Worm (Caenorhabditis elegans) whole organism, L2 larva: ENCODE measurements around the gene C54E10.11.

Experiments used
- F13H6.1 ChIP-seq: sonication (generic microtip); optimal IDR thresholded peaks from 2 replicates; lab custom pipeline; 2016; ENCODE audit warnings: missing genetic modification characterization, missing compliant biosample characterization
- R02D3.7 ChIP-seq: fragments of 150-350 bp; optimal IDR thresholded peaks from 2 replicates; lab custom pipeline; 2014; ENCODE audit warnings: missing biosample characterization, missing genetic modification characterization
- Y55F3AM.14 ChIP-seq: fragments of 200-800 bp; sonication (Bioruptor generic); optimal IDR thresholded peaks from 2 replicates; lab custom pipeline; 2018; ENCODE audit warnings: mild to moderate bottlenecking, missing genetic modification characterization, missing compliant biosample characterization
- ZK546.5 ChIP-seq: sonication (generic microtip); optimal IDR thresholded peaks from 2 replicates; lab custom pipeline; 2017; ENCODE audit warnings: missing biosample characterization, missing genetic modification characterization
- alr-1 ChIP-seq: fragments of 150-350 bp; optimal IDR thresholded peaks from 2 replicates; lab custom pipeline; 2014; ENCODE audit warnings: missing biosample characterization, missing genetic modification characterization
- aly-2 ChIP-seq: fragments of 150-350 bp; optimal IDR thresholded peaks from 2 replicates; lab custom pipeline; 2014; ENCODE audit warnings: missing biosample characterization, missing genetic modification characterization
- ama-1 ChIP-seq: fragments of 150-350 bp; optimal IDR thresholded peaks from 2 replicates; lab custom pipeline; 2018; ENCODE audit warnings: inconsistent platforms
- blmp-1 ChIP-seq: sonication (generic microtip); optimal IDR thresholded peaks from 2 replicates; lab custom pipeline; 2017; ENCODE audit warnings: missing genetic modification characterization, mild to moderate bottlenecking, missing compliant biosample characterization, antibody characterized with exemption, moderate library complexity; ENCODE audit not compliant: insufficient read depth
- ceh-16 ChIP-seq: fragments of 150-350 bp; optimal IDR thresholded peaks from 2 replicates; lab custom pipeline; 2014; ENCODE audit warnings: missing biosample characterization, missing genetic modification characterization
- ceh-82 ChIP-seq: fragments of 150-350 bp; optimal IDR thresholded peaks from 2 replicates; lab custom pipeline; 2014; ENCODE audit warnings: missing biosample characterization, missing genetic modification characterization
- crh-2 ChIP-seq: sonication (generic microtip); optimal IDR thresholded peaks from 2 replicates; lab custom pipeline; 2017; ENCODE audit warnings: missing biosample characterization, missing genetic modification characterization
- dmd-4 ChIP-seq: sonication (generic microtip); optimal IDR thresholded peaks from 2 replicates; lab custom pipeline; 2017; ENCODE audit warnings: missing biosample characterization, missing genetic modification characterization
- egl-27 ChIP-seq: sonication (generic microtip); optimal IDR thresholded peaks from 3 replicates; lab custom pipeline; 2017; ENCODE audit warnings: missing biosample characterization, missing genetic modification reagents, missing genetic modification characterization
- elt-3 ChIP-seq: sonication (generic microtip); optimal IDR thresholded peaks from 2 replicates; lab custom pipeline; 2017; ENCODE audit warnings: missing biosample characterization, missing genetic modification characterization
- fos-1 ChIP-seq: fragments of 150-350 bp; optimal IDR thresholded peaks from 2 replicates; lab custom pipeline; 2014; ENCODE audit warnings: missing biosample characterization, missing genetic modification characterization
- gmeb-1 ChIP-seq: fragments of 150-350 bp; optimal IDR thresholded peaks from 2 replicates; lab custom pipeline; 2014; ENCODE audit warnings: missing biosample characterization, missing genetic modification characterization
- lin-11 ChIP-seq: fragments of 150-350 bp; sonication (generic microtip); optimal IDR thresholded peaks from 2 replicates; lab custom pipeline; 2014; ENCODE audit warnings: missing biosample characterization, missing genetic modification characterization, inconsistent platforms, mixed read lengths
- lsy-2 ChIP-seq, 2 experiments: fragments of 150-350 bp in 1 of 2; sonication (generic microtip) in 1 of 2; optimal IDR thresholded peaks; 2 replicates each; lab custom pipeline; 2014 to 2017; ENCODE audit warnings: missing biosample characterization in 2 of 2, missing genetic modification characterization in 2 of 2
- mab-5 ChIP-seq: fragments of 150-350 bp; optimal IDR thresholded peaks from 2 replicates; lab custom pipeline; 2014; ENCODE audit warnings: missing biosample characterization, missing genetic modification characterization
- mdl-1 ChIP-seq, 2 experiments: fragments of 150-350 bp in 1 of 2; sonication (generic microtip) in 1 of 2; optimal IDR thresholded peaks; 2 replicates each; lab custom pipeline; 2017; ENCODE audit warnings: missing biosample characterization in 2 of 2, missing genetic modification characterization in 2 of 2
- nhr-10 ChIP-seq: sonication (generic microtip); optimal IDR thresholded peaks from 2 replicates; lab custom pipeline; 2017; ENCODE audit warnings: missing biosample characterization, missing genetic modification characterization
- nhr-11 ChIP-seq: fragments of 150-350 bp; optimal IDR thresholded peaks from 2 replicates; lab custom pipeline; 2014; ENCODE audit warnings: missing biosample characterization, missing genetic modification characterization
- nhr-12 ChIP-seq: fragments of 150-350 bp; optimal IDR thresholded peaks from 2 replicates; lab custom pipeline; 2014; ENCODE audit warnings: missing biosample characterization, missing genetic modification characterization
- nhr-129 ChIP-seq: fragments of 150-350 bp; optimal IDR thresholded peaks from 2 replicates; lab custom pipeline; 2014; ENCODE audit warnings: missing biosample characterization, missing genetic modification characterization
- nhr-21 ChIP-seq: fragments of 150-350 bp; optimal IDR thresholded peaks from 2 replicates; lab custom pipeline; 2014; ENCODE audit warnings: missing biosample characterization, missing genetic modification characterization
- nhr-23 ChIP-seq: fragments of 150-350 bp; optimal IDR thresholded peaks from 2 replicates; lab custom pipeline; 2014; ENCODE audit warnings: missing biosample characterization, missing genetic modification reagents, missing genetic modification characterization
- nhr-237 ChIP-seq: fragments of 150-350 bp; optimal IDR thresholded peaks from 2 replicates; lab custom pipeline; 2014; ENCODE audit warnings: missing biosample characterization, missing genetic modification characterization
- nhr-25 ChIP-seq: fragments of 150-350 bp; sonication (generic microtip); optimal IDR thresholded peaks from 3 replicates; lab custom pipeline; 2014; ENCODE audit warnings: missing biosample characterization, missing genetic modification characterization
- nhr-6 ChIP-seq: fragments of 150-350 bp; optimal IDR thresholded peaks from 2 replicates; lab custom pipeline; 2014; ENCODE audit warnings: missing biosample characterization, missing genetic modification characterization
- sma-3 ChIP-seq: sonication (generic microtip); optimal IDR thresholded peaks from 2 replicates; lab custom pipeline; 2016; ENCODE audit warnings: missing genetic modification reagents, missing genetic modification characterization, missing compliant biosample characterization
- sma-9 ChIP-seq, 2 experiments: fragments of 150-350 bp in 1 of 2; sonication (generic microtip) in 1 of 2; optimal IDR thresholded peaks; 2 replicates each; lab custom pipeline; 2014 to 2016; ENCODE audit warnings: missing genetic modification characterization in 2 of 2, mild to moderate bottlenecking in 1 of 2, missing biosample characterization in 1 of 2, missing compliant biosample characterization in 1 of 2, missing genetic modification reagents in 1 of 2, moderate library complexity in 1 of 2
- snpc-4 ChIP-seq: fragments of 150-350 bp; optimal IDR thresholded peaks from 2 replicates; lab custom pipeline; 2014; ENCODE audit warnings: missing biosample characterization, missing genetic modification characterization
- unc-39 ChIP-seq: fragments of 150-350 bp; optimal IDR thresholded peaks from 2 replicates; lab custom pipeline; 2014; ENCODE audit warnings: missing biosample characterization, missing genetic modification characterization
- unc-55 ChIP-seq: fragments of 150-350 bp; sonication (generic microtip); optimal IDR thresholded peaks from 3 replicates; lab custom pipeline; 2014; ENCODE audit warnings: missing biosample characterization, missing genetic modification reagents, missing genetic modification characterization
- ztf-11 ChIP-seq: sonication (generic microtip); optimal IDR thresholded peaks from 2 replicates; lab custom pipeline; 2017; ENCODE audit warnings: missing biosample characterization, missing genetic modification characterization
- ztf-4 ChIP-seq: fragments of 150-350 bp; optimal IDR thresholded peaks from 2 replicates; lab custom pipeline; 2014; ENCODE audit warnings: missing biosample characterization, missing genetic modification characterization

C54E10.11 gene

ce11 chrV:18811360-18811759, 9.4 kb upstream of the C54E10.11 start, which contains the start of gene C54E10.7:
Gene C54E10.7 (plus strand): TSS chrV:18811660.
- TF ChIP-seq nhr-237 (tag; lab: Kevin White, UChicago) (no peak), egl-27 (tag; lab: Kevin White, UChicago) (no peak), mdl-1 (tag; optimal IDR thresholded peaks at IDR 0.05; lab: Kevin White, UChicago) (no peak), Y55F3AM.14 (no peak), snpc-4 (tag; lab: Kevin White, UChicago) (no peak), gmeb-1 (tag; lab: Kevin White, UChicago) (no peak), sma-9 (GFP tag; optimal IDR thresholded peaks at IDR 0.05; lab: Kevin White, UChicago) (no peak), sma-9 (tag; optimal IDR thresholded peaks at IDR 0.05; lab: Kevin White, UChicago) (no peak), blmp-1 (tag; lab: Kevin White, UChicago) (no peak), ceh-82 (tag; lab: Kevin White, UChicago) (no peak), alr-1 (no peak), R02D3.7 (tag; lab: Kevin White, UChicago) (no peak), nhr-23 (no peak), mab-5 (tag; lab: Kevin White, UChicago) (no peak), sma-3 (GFP tag; lab: Kevin White, UChicago) (no peak), fos-1 (tag; lab: Kevin White, UChicago) (no peak), dmd-4 (tag; lab: Kevin White, UChicago) (no peak), ztf-4 (no peak)

ce11 chrV:18810705-18811104, 8.7 kb upstream of the C54E10.11 start, which contains the start of gene C54E10.3:
Gene C54E10.3 (plus strand): TSS chrV:18811005.
- TF ChIP-seq nhr-10 (tag; lab: Kevin White, UChicago) (no peak), nhr-237 (tag; lab: Kevin White, UChicago) (no peak), nhr-23 (no peak), egl-27 (tag; lab: Kevin White, UChicago) (no peak), nhr-21 (tag; lab: Kevin White, UChicago) (no peak), Y55F3AM.14 (no peak), crh-2 (no peak), ztf-11 (tag; lab: Kevin White, UChicago) (no peak), unc-39 (tag; lab: Kevin White, UChicago) (no peak), F13H6.1 (tag; lab: Kevin White, UChicago) (no peak), ztf-4 (no peak), aly-2 (no peak), ama-1 (lab: Kevin White, UChicago) (no peak)

- TF ChIP-seq nhr-12 (tag; lab: Kevin White, UChicago) (no peak), lsy-2 (tag; optimal IDR thresholded peaks at IDR 0.05; lab: Kevin White, UChicago) (peak in 1 of 2 experiments; percentile 8), lin-11 (tag; lab: Kevin White, UChicago) (peak; percentile 2), unc-55 (GFP tag; lab: Kevin White, UChicago) (peak; percentile 21), sma-9 (GFP tag; optimal IDR thresholded peaks at IDR 0.05; lab: Kevin White, UChicago) (peak; percentile 13), sma-9 (tag; optimal IDR thresholded peaks at IDR 0.05; lab: Kevin White, UChicago) (no peak), nhr-6 (no peak), sma-3 (GFP tag; lab: Kevin White, UChicago) (no peak), ceh-16 (tag; lab: Kevin White, UChicago) (no peak), ZK546.5 (no peak), nhr-129 (tag; lab: Kevin White, UChicago) (no peak), elt-3 (tag; lab: Kevin White, UChicago) (no peak), nhr-25 (tag; lab: Kevin White, UChicago) (no peak), nhr-11 (no peak), snpc-4 (tag; lab: Kevin White, UChicago) (no peak), crh-2 (no peak), dmd-4 (tag; lab: Kevin White, UChicago) (no peak)
- TF ChIP-seq, all 48 proteins: peak for 4
Observed at ce11 chrV:18808621-18809020, 6.6 kb upstream of the C54E10.11 start, which contains the start of gene C54E10.6. Gene C54E10.6 (minus strand): TSS chrV:18808729.

- TF ChIP-seq sma-9 (GFP tag; optimal IDR thresholded peaks at IDR 0.05; lab: Kevin White, UChicago) (no peak), sma-9 (tag; optimal IDR thresholded peaks at IDR 0.05; lab: Kevin White, UChicago) (no peak)
Observed at ce11 chrV:18806409-18806808, 4.4 kb upstream of the C54E10.11 start, which contains the start of gene sri-10. Gene sri-10 (minus strand): TSS chrV:18806509.
